Fruit fly (Drosophila melanogaster) whole organism, prepupa: ENCODE data around the gene MED15.

Experiments
- Blimp-1 ChIP-seq: fragments of 200-800 bp; sonication (Bioruptor generic); optimal IDR thresholded peaks from 3 replicates; lab custom pipeline; 2017; ENCODE audit warnings: missing biosample characterization, missing genetic modification characterization, mild to moderate bottlenecking, moderate library complexity, missing genetic modification reagents
- CG10631 ChIP-seq: fragments of 200-800 bp; sonication (Bioruptor generic); optimal IDR thresholded peaks from 2 replicates; lab custom pipeline; 2016; ENCODE audit warnings: missing biosample characterization, missing genetic modification characterization
- CG10669 ChIP-seq: fragments of 200-800 bp; sonication (Bioruptor generic); optimal IDR thresholded peaks from 3 replicates; lab custom pipeline; 2018; ENCODE audit warnings: missing biosample characterization, mild to moderate bottlenecking, missing genetic modification characterization, moderate library complexity
- CG11294 ChIP-seq: fragments of 200-800 bp; sonication (Bioruptor generic); IDR thresholded peaks from 2 replicates; pipeline ENCODE4 v1.3.6; 2022; ENCODE audit warnings: missing biosample characterization, missing genetic modification characterization
- CG11762 ChIP-seq: fragments of 200-800 bp; sonication (Bioruptor generic); optimal IDR thresholded peaks from 3 replicates; lab custom pipeline; 2016; ENCODE audit warnings: missing biosample characterization, missing genetic modification characterization; ENCODE audit not compliant: insufficient read depth
- CG15336 ChIP-seq: fragments of 200-800 bp; sonication (Bioruptor generic); IDR thresholded peaks from 2 replicates; pipeline ENCODE4 v1.3.6; 2022; ENCODE audit warnings: missing biosample characterization, missing genetic modification characterization
- CG1621 ChIP-seq: fragments of 200-800 bp; sonication (Bioruptor generic); optimal IDR thresholded peaks from 3 replicates; lab custom pipeline; 2018; ENCODE audit warnings: missing biosample characterization, mild to moderate bottlenecking, missing genetic modification characterization
- CG16779 ChIP-seq: fragments of 200-800 bp; sonication (Bioruptor generic); optimal IDR thresholded peaks from 3 replicates; lab custom pipeline; 2017; ENCODE audit warnings: missing biosample characterization, mild to moderate bottlenecking, missing genetic modification characterization
- CG3032 ChIP-seq: fragments of 200-800 bp; optimal IDR thresholded peaks from 2 replicates; lab custom pipeline; 2019; ENCODE audit warnings: missing biosample characterization, mild to moderate bottlenecking, missing genetic modification characterization, moderate library complexity
- CG31627 ChIP-seq: fragments of 200-800 bp; sonication (Bioruptor generic); optimal IDR thresholded peaks from 3 replicates; lab custom pipeline; 2016; ENCODE audit warnings: missing biosample characterization, missing genetic modification characterization
- CG32006 ChIP-seq: fragments of 200-800 bp; sonication (Bioruptor generic); optimal IDR thresholded peaks from 3 replicates; lab custom pipeline; 2017; ENCODE audit warnings: missing biosample characterization, mild to moderate bottlenecking, missing genetic modification characterization
- CG34406 ChIP-seq: fragments of 200-800 bp; sonication (Bioruptor generic); optimal IDR thresholded peaks from 3 replicates; lab custom pipeline; 2016; ENCODE audit warnings: missing biosample characterization, missing genetic modification characterization
- CG3919 ChIP-seq: fragments of 200-800 bp; sonication (Bioruptor generic); optimal IDR thresholded peaks from 3 replicates; lab custom pipeline; 2016; ENCODE audit warnings: missing biosample characterization, missing genetic modification characterization
- CG6163 ChIP-seq: fragments of 200-800 bp; sonication (Bioruptor generic); IDR thresholded peaks from 3 replicates; pipeline ENCODE4 v1.3.6; 2022; ENCODE audit warnings: missing biosample characterization, missing genetic modification characterization
- CG6276 ChIP-seq: fragments of 200-800 bp; sonication (Bioruptor generic); optimal IDR thresholded peaks from 2 replicates; lab custom pipeline; 2017; ENCODE audit warnings: missing biosample characterization, mild to moderate bottlenecking, missing genetic modification characterization
- CG6792 ChIP-seq: fragments of 200-800 bp; sonication (Bioruptor generic); optimal IDR thresholded peaks from 3 replicates; lab custom pipeline; 2016; ENCODE audit warnings: missing biosample characterization, missing genetic modification characterization
- CG6854 ChIP-seq: fragments of 200-800 bp; sonication (Bioruptor generic); optimal IDR thresholded peaks from 2 replicates; lab custom pipeline; 2017; ENCODE audit warnings: missing biosample characterization, mild to moderate bottlenecking, missing genetic modification characterization
- CG7368 ChIP-seq: fragments of 200-800 bp; sonication (Bioruptor generic); optimal IDR thresholded peaks from 3 replicates; lab custom pipeline; 2016; ENCODE audit warnings: missing biosample characterization, missing genetic modification characterization
- CG8119 ChIP-seq: fragments of 200-800 bp; sonication (Bioruptor generic); IDR thresholded peaks from 3 replicates; pipeline ENCODE4 v1.3.6; 2022; ENCODE audit warnings: missing biosample characterization, missing genetic modification characterization
- CG8632 ChIP-seq: fragments of 200-800 bp; sonication (Bioruptor generic); optimal IDR thresholded peaks from 3 replicates; lab custom pipeline; 2016; ENCODE audit warnings: missing biosample characterization, missing genetic modification characterization
- Ets21C ChIP-seq: fragments of 200-800 bp; sonication (Bioruptor generic); optimal IDR thresholded peaks from 3 replicates; lab custom pipeline; 2016; ENCODE audit warnings: missing biosample characterization, missing genetic modification characterization
- Ets96B ChIP-seq: fragments of 200-800 bp; optimal IDR thresholded peaks from 2 replicates; lab custom pipeline; 2019; ENCODE audit warnings: missing biosample characterization, mild to moderate bottlenecking, missing genetic modification characterization, moderate library complexity
- Gug ChIP-seq: fragments of 200-800 bp; sonication (Bioruptor generic); IDR thresholded peaks from 2 replicates; pipeline ENCODE4 v1.3.6; 2022; ENCODE audit warnings: missing biosample characterization, missing genetic modification characterization
- Hr38 ChIP-seq: sonication (Bioruptor generic); optimal IDR thresholded peaks from 2 replicates; lab custom pipeline; 2016; ENCODE audit warnings: missing biosample characterization, missing genetic modification characterization
- Hr39 ChIP-seq: fragments of 200-800 bp; sonication (Bioruptor generic); optimal IDR thresholded peaks from 2 replicates; lab custom pipeline; 2016; ENCODE audit warnings: missing biosample characterization, missing genetic modification characterization
- Hr4 ChIP-seq: fragments of 200-800 bp; sonication (Bioruptor generic); optimal IDR thresholded peaks from 3 replicates; lab custom pipeline; 2016; ENCODE audit warnings: missing biosample characterization, missing genetic modification characterization
- Lpt ChIP-seq: fragments of 200-800 bp; sonication (Bioruptor generic); optimal IDR thresholded peaks from 3 replicates; lab custom pipeline; 2016; ENCODE audit warnings: missing biosample characterization, missing genetic modification characterization
- Met ChIP-seq: fragments of 200-800 bp; sonication (Bioruptor generic); optimal IDR thresholded peaks from 3 replicates; lab custom pipeline; 2016; ENCODE audit warnings: missing biosample characterization, missing genetic modification characterization
- Sox102F ChIP-seq: fragments of 200-800 bp; sonication (Bioruptor generic); optimal IDR thresholded peaks from 2 replicates; lab custom pipeline; 2016; ENCODE audit warnings: missing biosample characterization, mild to moderate bottlenecking, missing genetic modification characterization
- Sox15 ChIP-seq: fragments of 200-800 bp; sonication (Bioruptor generic); optimal IDR thresholded peaks from 3 replicates; lab custom pipeline; 2016; ENCODE audit warnings: missing biosample characterization, missing genetic modification characterization
- achi ChIP-seq: fragments of 200-800 bp; sonication (Bioruptor generic); optimal IDR thresholded peaks from 3 replicates; lab custom pipeline; 2016; ENCODE audit warnings: missing biosample characterization, missing genetic modification characterization
- acj6 ChIP-seq: fragments of 200-800 bp; sonication (Bioruptor generic); optimal IDR thresholded peaks from 3 replicates; lab custom pipeline; 2016; ENCODE audit warnings: missing biosample characterization, missing genetic modification characterization
- dac ChIP-seq: fragments of 200-800 bp; sonication (Bioruptor generic); optimal IDR thresholded peaks from 2 replicates; lab custom pipeline; 2017; ENCODE audit warnings: missing biosample characterization, mild to moderate bottlenecking, missing genetic modification characterization
- dsx ChIP-seq: fragments of 200-800 bp; optimal IDR thresholded peaks from 3 replicates; lab custom pipeline; 2019; ENCODE audit warnings: missing biosample characterization, mild to moderate bottlenecking, missing genetic modification characterization, moderate library complexity; ENCODE audit not compliant: poor library complexity, severe bottlenecking
- eg ChIP-seq: fragments of 200-800 bp; sonication (Bioruptor generic); IDR thresholded peaks from 3 replicates; pipeline ENCODE4 v1.3.6; 2022; ENCODE audit warnings: missing biosample characterization, missing genetic modification characterization
- esn ChIP-seq: fragments of 200-800 bp; sonication (Bioruptor generic); optimal IDR thresholded peaks from 2 replicates; lab custom pipeline; 2016; ENCODE audit warnings: missing biosample characterization, mild to moderate bottlenecking, missing genetic modification characterization, moderate library complexity
- fd59A ChIP-seq: fragments of 200-800 bp; sonication (Bioruptor generic); optimal IDR thresholded peaks from 2 replicates; lab custom pipeline; 2017; ENCODE audit warnings: missing biosample characterization, mild to moderate bottlenecking, missing genetic modification characterization, missing genetic modification reagents
- fd85E ChIP-seq: fragments of 200-800 bp; sonication (Bioruptor generic); optimal IDR thresholded peaks from 3 replicates; lab custom pipeline; 2016; ENCODE audit warnings: missing biosample characterization, missing genetic modification characterization
- fkh ChIP-seq: fragments of 200-800 bp; sonication (Bioruptor generic); optimal IDR thresholded peaks from 3 replicates; lab custom pipeline; 2017; ENCODE audit warnings: missing biosample characterization, mild to moderate bottlenecking, missing genetic modification characterization, moderate library complexity
- lz ChIP-seq: fragments of 200-800 bp; sonication (Bioruptor generic); optimal IDR thresholded peaks from 3 replicates; lab custom pipeline; 2016; ENCODE audit warnings: missing biosample characterization, missing genetic modification characterization
- net ChIP-seq: fragments of 200-800 bp; sonication (Bioruptor generic); optimal IDR thresholded peaks from 3 replicates; lab custom pipeline; 2016; ENCODE audit warnings: missing biosample characterization, missing genetic modification characterization
- pdm3 ChIP-seq: fragments of 200-800 bp; sonication (Bioruptor generic); optimal IDR thresholded peaks from 3 replicates; lab custom pipeline; 2016; ENCODE audit warnings: missing biosample characterization, missing genetic modification characterization
- salr ChIP-seq, 2 experiments: fragments of 200-800 bp; sonication (Bioruptor generic); optimal IDR thresholded peaks; 3 replicates each; lab custom pipeline; 2016 to 2018; ENCODE audit warnings: missing biosample characterization in 2 of 2, missing genetic modification characterization in 2 of 2, mild to moderate bottlenecking in 1 of 2
- spab ChIP-seq: fragments of 200-800 bp; sonication (Bioruptor generic); optimal IDR thresholded peaks from 2 replicates; lab custom pipeline; 2017; ENCODE audit warnings: missing biosample characterization, mild to moderate bottlenecking, missing genetic modification characterization, missing genetic modification reagents
- ss ChIP-seq, 2 experiments: fragments of 200-800 bp; sonication (Bioruptor generic); optimal IDR thresholded peaks; 2 replicates in 1 of 2; 3 replicates in 1 of 2; lab custom pipeline; 2017 to 2018; ENCODE audit warnings: mild to moderate bottlenecking in 2 of 2, missing biosample characterization in 2 of 2, missing genetic modification characterization in 2 of 2, moderate library complexity in 1 of 2
- svp ChIP-seq: fragments of 200-800 bp; sonication (Bioruptor generic); peaks from one replicate; lab custom pipeline; 2016; ENCODE audit warnings: missing biosample characterization, missing genetic modification characterization
- topi ChIP-seq: fragments of 200-800 bp; sonication (Bioruptor generic); optimal IDR thresholded peaks from 3 replicates; lab custom pipeline; 2016; ENCODE audit warnings: missing biosample characterization, missing genetic modification characterization
- vri ChIP-seq: fragments of 200-800 bp; sonication (Bioruptor generic); optimal IDR thresholded peaks from 3 replicates; lab custom pipeline; 2016; ENCODE audit warnings: missing biosample characterization, mild to moderate bottlenecking, missing genetic modification characterization

Gene MED15

dm6 chr2L:510534-511014 is 37.8 kb downstream of the MED15 start (continued):
- peak; percentile 77 for TF ChIP-seq Met (GFP tag; lab: Kevin White, UChicago)
- TF ChIP-seq CG6854 (GFP tag; lab: Kevin White, UChicago) = peak; percentile 98
- peak; percentile 84 for TF ChIP-seq vri (GFP tag; lab: Kevin White, UChicago)
- peak; percentile 80 for TF ChIP-seq fd85E (GFP tag; lab: Kevin White, UChicago)
- TF ChIP-seq Hr39 = no peak
- TF ChIP-seq CG6163 (GFP tag; lab: Robert Waterston, UW) = peak; percentile 82
- TF ChIP-seq eg (GFP tag; lab: Robert Waterston, UW) = peak; percentile 43; the same call in 2 of the 3 replicates
- TF ChIP-seq CG31627 = no peak
- peak; percentile 64 for TF ChIP-seq Lpt

- TF ChIP-seq vri (GFP tag; lab: Kevin White, UChicago) = peak; percentile 58
- no peak for TF ChIP-seq Ets21C (GFP tag; lab: Kevin White, UChicago)
- peak; percentile 89 for TF ChIP-seq svp (GFP tag; lab: Kevin White, UChicago)
- peak; percentile 84 for TF ChIP-seq Met (GFP tag; lab: Kevin White, UChicago)
- TF ChIP-seq CG1621 (tag; lab: Kevin White, UChicago) = peak; percentile 33
- TF ChIP-seq pdm3 (GFP tag; lab: Kevin White, UChicago) = peak; percentile 78
- no peak for TF ChIP-seq Lpt
- no peak; the same call in 1 of the 2 replicates for TF ChIP-seq CG15336 (GFP tag; lab: Robert Waterston, UW)
- TF ChIP-seq CG16779 (tag; lab: Kevin White, UChicago) = no peak
- peak; percentile 28 for TF ChIP-seq fd59A (GFP tag; lab: Kevin White, UChicago)
- TF ChIP-seq CG3919 (GFP tag; lab: Kevin White, UChicago) = peak; percentile 82
- TF ChIP-seq CG10631 (GFP tag; lab: Kevin White, UChicago) = peak; percentile 60
- peak; percentile 37; the same call in 1 of the 3 replicates for TF ChIP-seq CG8119 (GFP tag; lab: Robert Waterston, UW)
- peak; percentile 11 for TF ChIP-seq CG11762 (GFP tag; lab: Kevin White, UChicago)
- TF ChIP-seq dsx (GFP tag; lab: Kevin White, UChicago) = peak; percentile 42
- TF ChIP-seq spab (GFP tag; lab: Kevin White, UChicago) = no peak
- peak; percentile 63 for TF ChIP-seq net (GFP tag; lab: Kevin White, UChicago)
- peak in 1 of 2 experiments; percentile 30 for TF ChIP-seq ss (GFP tag; optimal IDR thresholded peaks at IDR 0.05; lab: Kevin White, UChicago)
- no peak for TF ChIP-seq CG6854 (GFP tag; lab: Kevin White, UChicago)
- peak; percentile 57 for TF ChIP-seq CG8632 (GFP tag; lab: Kevin White, UChicago)
- peak; percentile 88 for TF ChIP-seq Sox102F (GFP tag; lab: Kevin White, UChicago)
- TF ChIP-seq CG6792 (GFP tag; lab: Kevin White, UChicago) = peak; percentile 76
- peak; percentile 28 for TF ChIP-seq Hr4 (GFP tag; lab: Kevin White, UChicago)
- peak; percentile 85 for TF ChIP-seq topi (GFP tag; lab: Kevin White, UChicago)
- peak; percentile 82 for TF ChIP-seq lz (GFP tag; lab: Kevin White, UChicago)
- no peak for TF ChIP-seq Blimp-1 (GFP tag; lab: Kevin White, UChicago)
- TF ChIP-seq CG6163 (GFP tag; lab: Robert Waterston, UW) = peak; percentile 69
- TF ChIP-seq Hr38 (GFP tag; lab: Kevin White, UChicago) = no peak
- TF ChIP-seq salr (GFP tag; optimal IDR thresholded peaks at IDR 0.05; lab: Kevin White, UChicago) = peak in 1 of 2 experiments; percentile 30
- no peak for TF ChIP-seq dac (GFP tag; lab: Kevin White, UChicago)
- peak; percentile 62 for TF ChIP-seq Sox15
- TF ChIP-seq CG7368 (GFP tag; lab: Kevin White, UChicago) = peak; percentile 42
- TF ChIP-seq fd85E (GFP tag; lab: Kevin White, UChicago) = no peak
- TF ChIP-seq CG32006 (GFP tag; lab: Kevin White, UChicago) = peak; percentile 39
- TF ChIP-seq CG10669 (GFP tag; lab: Kevin White, UChicago) = peak; percentile 49
- TF ChIP-seq Hr39 = peak; percentile 79
- TF ChIP-seq CG11294 = no peak
- peak; percentile 84 for TF ChIP-seq acj6 (GFP tag; lab: Kevin White, UChicago)
- no peak for TF ChIP-seq Gug (GFP tag; lab: Robert Waterston, UW)
- TF ChIP-seq CG3032 (tag; lab: Kevin White, UChicago) = peak; percentile 3
- peak; percentile 89 for TF ChIP-seq esn
- no peak for TF ChIP-seq fkh (GFP tag; lab: Kevin White, UChicago)
- TF ChIP-seq CG6276 (GFP tag; lab: Kevin White, UChicago) = no peak
- TF ChIP-seq achi (GFP tag; lab: Kevin White, UChicago) = peak; percentile 74
- peak; percentile 74 for TF ChIP-seq CG34406
- peak; percentile 83 for TF ChIP-seq CG31627
- peak; percentile 66 for TF ChIP-seq Ets96B (tag; lab: Kevin White, UChicago)
These were observed 39.2 kb downstream of the MED15 start for dm6 chr2L:512028-512427.
